Worm (Caenorhabditis elegans): ENCODE measurements around the gene clec-118.
"Not testable (repeated sequence)": the region's sequence is repeated elsewhere in the genome, so short reads cannot be mapped to it uniquely, and the experiment has no call there.

Gene clec-118

ce11 chrII:602969-603368 lies 9.3 kb downstream of the clec-118 start:
- TF ChIP-seq mab-5 (tag; optimal IDR thresholded peaks at IDR 0.05) = peak; percentile 79
- TF ChIP-seq ces-1 (GFP tag; optimal IDR thresholded peaks at IDR 0.05) = peak; percentile 76
- TF ChIP-seq hlh-1 (tag; optimal IDR thresholded peaks at IDR 0.05) = peak; percentile 90
- no peak for TF ChIP-seq cnd-1 (tag; optimal IDR thresholded peaks at IDR 0.05)
- TF ChIP-seq ceh-43 (GFP tag; optimal IDR thresholded peaks at IDR 0.05) = no peak
- peak; percentile 3 for TF ChIP-seq unc-120 (tag; optimal IDR thresholded peaks at IDR 0.05; ENCODE audit: poor library complexity, severe bottlenecking)
- TF ChIP-seq nhr-76 (tag; optimal IDR thresholded peaks at IDR 0.05) = no peak
- TF ChIP-seq lsy-2 (tag; optimal IDR thresholded peaks at IDR 0.05) = peak; percentile 1
- TF ChIP-seq mls-2 (tag; optimal IDR thresholded peaks at IDR 0.05) = no peak
- TF ChIP-seq unc-62 (GFP tag; optimal IDR thresholded peaks at IDR 0.05) = peak; percentile 95

DNA sequence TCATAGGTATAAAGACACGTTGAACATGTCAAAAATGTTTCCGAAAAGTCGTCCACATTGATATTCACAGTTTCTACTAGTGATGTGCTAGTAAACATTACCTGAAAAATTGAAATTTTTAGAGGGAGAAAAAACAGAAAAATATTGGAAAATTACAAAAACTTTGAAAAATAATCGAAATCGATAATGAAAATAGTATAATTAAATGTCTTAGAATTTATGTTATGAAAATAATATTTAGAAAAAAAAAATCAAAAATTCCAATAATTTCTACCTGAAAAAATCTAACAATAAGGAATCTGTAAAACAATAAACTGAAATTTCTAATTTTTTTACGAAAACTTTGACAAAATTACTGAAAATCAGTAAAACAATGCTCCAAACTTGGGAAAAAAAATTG lies 10.2 kb downstream of the clec-118 start, which contains the start of gene nhl-3:
Gene nhl-3 (minus strand): TSS at position 101 of the 400 bp plus-strand sequence.
- TF ChIP-seq elt-3 (tag; optimal IDR thresholded peaks at IDR 0.05) (no peak), elt-1 (tag; optimal IDR thresholded peaks at IDR 0.05; ENCODE audit: borderline replicate concordance, insufficient read depth) (no peak), pha-4 (tag; optimal IDR thresholded peaks at IDR 0.05) (no peak), unc-120 (tag; optimal IDR thresholded peaks at IDR 0.05; ENCODE audit: poor library complexity, severe bottlenecking) (no peak), zip-8 (tag; optimal IDR thresholded peaks at IDR 0.05) (no peak), mls-2 (tag; optimal IDR thresholded peaks at IDR 0.05) (no peak), nhr-76 (tag; optimal IDR thresholded peaks at IDR 0.05) (no peak), drap-1 (GFP tag; optimal IDR thresholded peaks at IDR 0.05) (no peak), ceh-43 (GFP tag; optimal IDR thresholded peaks at IDR 0.05) (no peak), nhr-2 (tag; optimal IDR thresholded peaks at IDR 0.05) (no peak), lin-13 (tag; optimal IDR thresholded peaks at IDR 0.05) (no peak), unc-62 (GFP tag; optimal IDR thresholded peaks at IDR 0.05) (no peak), nhr-12 (tag; optimal IDR thresholded peaks at IDR 0.05) (no peak), hlh-1 (tag; optimal IDR thresholded peaks at IDR 0.05) (no peak), blmp-1 (tag; optimal IDR thresholded peaks at IDR 0.05) (no peak), nhr-28 (tag; optimal IDR thresholded peaks at IDR 0.05) (no peak), unc-39 (tag; optimal IDR thresholded peaks at IDR 0.05) (no peak), mab-5 (tag; optimal IDR thresholded peaks at IDR 0.05) (no peak), ceh-83 (GFP tag; optimal IDR thresholded peaks at IDR 0.05) (no peak)

- TF ChIP-seq ztf-11 (tag; optimal IDR thresholded peaks at IDR 0.05) = no peak
- TF ChIP-seq pha-4 (tag; optimal IDR thresholded peaks at IDR 0.05) = peak; percentile 51
- no peak for TF ChIP-seq snpc-4 (tag; optimal IDR thresholded peaks at IDR 0.05)
- no peak for TF ChIP-seq lin-32 (GFP tag; optimal IDR thresholded peaks at IDR 0.05)
- TF ChIP-seq flh-1 (GFP tag; optimal IDR thresholded peaks at IDR 0.05) = no peak
- TF ChIP-seq ces-1 (GFP tag; optimal IDR thresholded peaks at IDR 0.05) = peak; percentile 32
These were observed 11.0 kb downstream of the clec-118 start for ce11 chrII:601305-601704.

DNA sequence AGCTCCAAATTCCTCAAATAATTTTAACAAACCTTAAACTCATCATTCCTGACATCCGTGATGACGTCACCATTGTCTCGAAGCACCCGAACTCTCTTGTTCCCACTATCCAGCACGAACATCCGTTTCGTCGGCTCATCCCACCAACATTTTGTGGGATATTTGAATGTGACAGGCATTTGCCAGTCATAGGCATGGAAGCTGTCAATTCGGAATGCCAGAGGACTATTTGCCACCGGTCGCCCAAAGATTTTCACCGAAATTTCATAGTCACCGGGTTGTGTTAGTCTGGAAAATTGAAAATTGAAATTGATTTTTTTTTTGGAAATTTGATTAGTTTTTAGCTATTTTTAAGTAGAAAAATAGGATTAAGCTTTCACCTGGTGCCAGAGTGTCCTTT lies 15.6 kb downstream of the clec-118 start:
- TF ChIP-seq ces-1 (GFP tag; optimal IDR thresholded peaks at IDR 0.05) = no peak
- TF ChIP-seq lin-32 (GFP tag; optimal IDR thresholded peaks at IDR 0.05) = no peak
- no peak for TF ChIP-seq lsy-2 (tag; optimal IDR thresholded peaks at IDR 0.05)
- TF ChIP-seq ceh-43 (GFP tag; optimal IDR thresholded peaks at IDR 0.05) = no peak
- no peak for TF ChIP-seq cnd-1 (tag; optimal IDR thresholded peaks at IDR 0.05)
- TF ChIP-seq mab-5 (tag; optimal IDR thresholded peaks at IDR 0.05) = no peak

DNA sequence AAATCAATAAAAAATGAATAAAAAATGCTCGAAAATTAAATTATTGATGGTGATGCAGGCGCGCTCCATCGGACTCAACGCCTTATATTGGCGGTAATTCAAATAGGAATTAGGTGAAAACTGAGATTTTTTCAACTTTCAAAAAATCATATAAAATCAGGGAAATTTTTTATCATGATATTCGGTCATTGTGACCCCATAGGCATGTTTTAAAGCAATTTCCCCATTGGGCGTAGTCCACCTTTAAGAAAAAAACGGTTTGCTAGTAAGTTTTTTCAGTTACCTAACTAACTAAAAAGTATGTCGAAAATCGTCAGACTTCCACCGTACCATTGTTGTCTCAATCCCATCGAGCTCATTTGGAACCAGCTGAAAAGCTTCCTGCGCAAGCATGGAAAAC lies 19.0 kb downstream of the clec-118 start, which contains the start of gene W08F4.1:
Gene W08F4.1 (plus strand): TSS at position 301 of the 400 bp plus-strand sequence.
- TF ChIP-seq ham-2 (GFP tag; optimal IDR thresholded peaks at IDR 0.05); nhr-76 (tag; optimal IDR thresholded peaks at IDR 0.05); tbx-8 (GFP tag; optimal IDR thresholded peaks at IDR 0.05): not testable (repeated sequence)

DNA sequence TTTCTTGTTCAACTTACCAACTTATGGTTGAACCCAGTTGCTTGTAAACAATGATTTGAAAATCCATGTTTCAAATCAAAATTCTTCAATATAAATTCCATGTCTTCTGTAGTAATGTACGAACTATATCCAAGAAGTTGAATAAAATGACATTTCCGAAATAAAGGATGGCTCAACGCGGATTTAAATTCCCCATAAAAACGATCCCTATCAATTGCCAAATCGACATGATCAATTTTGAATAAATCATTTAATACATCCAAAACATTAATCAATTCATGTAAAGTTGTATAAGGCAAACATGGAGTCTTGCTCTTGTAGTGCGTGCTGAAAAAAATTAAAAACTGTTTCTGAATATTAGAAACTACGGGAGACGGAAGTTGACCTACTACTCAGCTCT lies 21.2 kb downstream of the clec-118 start, which contains the start of gene W08F4.10:
Gene W08F4.10 (minus strand): TSS at position 101 of the 400 bp plus-strand sequence.
- TF ChIP-seq nhr-12 (tag; optimal IDR thresholded peaks at IDR 0.05) (no peak), ces-1 (GFP tag; optimal IDR thresholded peaks at IDR 0.05) (no peak), blmp-1 (tag; optimal IDR thresholded peaks at IDR 0.05) (no peak), zip-8 (tag; optimal IDR thresholded peaks at IDR 0.05) (no peak), snpc-4 (tag; optimal IDR thresholded peaks at IDR 0.05) (no peak), mls-2 (tag; optimal IDR thresholded peaks at IDR 0.05) (no peak)

Data from whole organism, mixed stage, embryonic.